Fruit fly (Drosophila melanogaster) whole organism, embryonic: ENCODE results near the gene MESR6.

Source experiments
- Adf1 ChIP-seq: fragments of 200-800 bp; sonication (Bioruptor generic); IDR thresholded peaks from 2 replicates; pipeline ENCODE4 v1.3.6; 2022; ENCODE audit warnings: missing biosample characterization, missing genetic modification characterization
- Atf3 ChIP-seq: fragments of 200-800 bp; sonication (Bioruptor generic); optimal IDR thresholded peaks from 3 replicates; lab custom pipeline; 2016; ENCODE audit warnings: missing biosample characterization, missing genetic modification characterization
- Blimp-1 ChIP-seq: fragments of 200-800 bp; sonication (Bioruptor generic); optimal IDR thresholded peaks from 3 replicates; lab custom pipeline; 2018; ENCODE audit warnings: missing biosample characterization, missing genetic modification characterization, mild to moderate bottlenecking, moderate library complexity, missing genetic modification reagents
- CG10147 ChIP-seq: fragments of 200-800 bp; sonication (Bioruptor generic); optimal IDR thresholded peaks from 2 replicates; lab custom pipeline; 2019; ENCODE audit warnings: missing biosample characterization, mild to moderate bottlenecking, missing genetic modification characterization, moderate library complexity
- CG10543 ChIP-seq: fragments of 200-800 bp; sonication (Bioruptor generic); optimal IDR thresholded peaks from 3 replicates; lab custom pipeline; 2017; ENCODE audit warnings: missing biosample characterization, mild to moderate bottlenecking, missing genetic modification characterization, moderate library complexity
- CG11247 ChIP-seq: fragments of 200-800 bp; sonication (Bioruptor generic); IDR thresholded peaks from 2 replicates; pipeline ENCODE4 v1.3.6; 2022; ENCODE audit warnings: missing biosample characterization, missing genetic modification characterization
- CG11723 ChIP-seq: fragments of 200-800 bp; sonication (Bioruptor generic); optimal IDR thresholded peaks from 2 replicates; lab custom pipeline; 2017; ENCODE audit warnings: missing biosample characterization, mild to moderate bottlenecking, missing genetic modification characterization
- CG12744 ChIP-seq: fragments of 200-800 bp; sonication (Bioruptor generic); optimal IDR thresholded peaks from 2 replicates; lab custom pipeline; 2016; ENCODE audit warnings: missing biosample characterization, missing genetic modification characterization
- CG15269 ChIP-seq: fragments of 200-800 bp; sonication (Bioruptor generic); optimal IDR thresholded peaks from 2 replicates; lab custom pipeline; 2018; ENCODE audit warnings: missing biosample characterization, mild to moderate bottlenecking, missing genetic modification characterization, moderate library complexity
- CG1529 ChIP-seq: fragments of 200-800 bp; sonication (Bioruptor generic); optimal IDR thresholded peaks from 3 replicates; lab custom pipeline; 2018; ENCODE audit warnings: missing biosample characterization, missing genetic modification characterization
- CG1603 ChIP-seq: fragments of 200-800 bp; sonication (Bioruptor generic); optimal IDR thresholded peaks from 2 replicates; lab custom pipeline; 2019; ENCODE audit warnings: missing biosample characterization, mild to moderate bottlenecking, missing genetic modification characterization, moderate library complexity
- CG16815 ChIP-seq: fragments of 200-800 bp; sonication (Bioruptor generic); optimal IDR thresholded peaks from 3 replicates; lab custom pipeline; 2017; ENCODE audit warnings: missing biosample characterization, mild to moderate bottlenecking, missing genetic modification characterization
- CG1832 ChIP-seq: fragments of 200-800 bp; sonication (Bioruptor generic); optimal IDR thresholded peaks from 2 replicates; lab custom pipeline; 2017; ENCODE audit warnings: missing biosample characterization, mild to moderate bottlenecking, missing genetic modification characterization, inconsistent platforms
- CG2129 ChIP-seq: fragments of 200-800 bp; sonication (Bioruptor generic); IDR thresholded peaks from 2 replicates; pipeline ENCODE4 v1.3.6; 2022; ENCODE audit warnings: missing biosample characterization, missing genetic modification characterization; ENCODE audit not compliant: partially characterized antibody
- CG30020 ChIP-seq: fragments of 200-800 bp; optimal IDR thresholded peaks from 2 replicates; lab custom pipeline; 2019; ENCODE audit warnings: missing biosample characterization, mild to moderate bottlenecking, missing genetic modification characterization, moderate library complexity
- CG3847 ChIP-seq: fragments of 200-800 bp; sonication (Bioruptor generic); IDR thresholded peaks from 2 replicates; pipeline ENCODE4 v1.3.6; 2022; ENCODE audit warnings: missing biosample characterization, missing genetic modification characterization
- CG4360 ChIP-seq: fragments of 200-800 bp; sonication (Bioruptor generic); IDR thresholded peaks from 2 replicates; pipeline ENCODE4 v1.3.6; 2022; ENCODE audit warnings: missing biosample characterization, missing genetic modification characterization
- CG43689 ChIP-seq: fragments of 200-800 bp; sonication (Bioruptor generic); IDR thresholded peaks from 2 replicates; pipeline ENCODE4 v1.3.6; 2022; ENCODE audit warnings: missing biosample characterization, missing genetic modification characterization
- CG6813 ChIP-seq: fragments of 200-800 bp; sonication (Bioruptor generic); optimal IDR thresholded peaks from 2 replicates; lab custom pipeline; 2017; ENCODE audit warnings: missing biosample characterization, missing genetic modification characterization, mild to moderate bottlenecking, moderate library complexity, missing genetic modification reagents
- Dad ChIP-seq: fragments of 200-800 bp; sonication (Bioruptor generic); optimal IDR thresholded peaks from 3 replicates; lab custom pipeline; 2016; ENCODE audit warnings: missing biosample characterization, missing genetic modification characterization
- Dfd ChIP-seq, 2 experiments: fragments of >200 bp; optimal IDR thresholded peaks; 2 replicates each; lab custom pipeline; 2017; ENCODE audit warnings: missing biosample characterization in 2 of 2, missing genetic modification characterization in 2 of 2
- Drgx ChIP-seq: fragments of 200-800 bp; sonication (Bioruptor generic); IDR thresholded peaks from 2 replicates; pipeline ENCODE4 v1.3.6; 2022; ENCODE audit warnings: missing biosample characterization, missing genetic modification characterization
- E2f2 ChIP-seq: fragments of 200-800 bp; sonication (Bioruptor generic); IDR thresholded peaks from 2 replicates; pipeline ENCODE4 v1.3.6; 2022; ENCODE audit warnings: missing biosample characterization, missing genetic modification characterization
- Fer3 ChIP-seq: fragments of 200-800 bp; sonication (Bioruptor generic); optimal IDR thresholded peaks from 2 replicates; lab custom pipeline; 2018; ENCODE audit warnings: missing biosample characterization, mild to moderate bottlenecking, missing genetic modification characterization, moderate library complexity
- Max ChIP-seq: fragments of 200-800 bp; sonication (Bioruptor generic); optimal IDR thresholded peaks from 2 replicates; lab custom pipeline; 2016; ENCODE audit warnings: missing biosample characterization, mild to moderate bottlenecking, missing genetic modification characterization
- Nf-YB ChIP-seq: fragments of 200-800 bp; sonication (Bioruptor generic); optimal IDR thresholded peaks from 3 replicates; lab custom pipeline; 2019; ENCODE audit warnings: missing biosample characterization, mild to moderate bottlenecking, missing genetic modification characterization, moderate library complexity
- Optix ChIP-seq: fragments of 200-800 bp; sonication (Bioruptor generic); IDR thresholded peaks from 3 replicates; pipeline ENCODE4 v1.3.6; 2022; ENCODE audit warnings: missing biosample characterization, missing genetic modification characterization
- Sox100B ChIP-seq: fragments of 200-800 bp; sonication (Bioruptor generic); optimal IDR thresholded peaks from 3 replicates; lab custom pipeline; 2018; ENCODE audit warnings: missing biosample characterization, mild to moderate bottlenecking, missing genetic modification characterization
- Spps ChIP-seq: fragments of 200-800 bp; sonication (Bioruptor generic); optimal IDR thresholded peaks from 2 replicates; lab custom pipeline; 2018; ENCODE audit warnings: missing biosample characterization, mild to moderate bottlenecking, missing genetic modification characterization
- Vsx1 ChIP-seq: fragments of 200-800 bp; sonication (Bioruptor generic); optimal IDR thresholded peaks from 2 replicates; lab custom pipeline; 2017; ENCODE audit warnings: missing biosample characterization, mild to moderate bottlenecking, missing genetic modification characterization, missing genetic modification reagents
- abd-A ChIP-seq: fragments of 200-800 bp; sonication (Bioruptor generic); optimal IDR thresholded peaks from 3 replicates; lab custom pipeline; 2019; ENCODE audit warnings: missing biosample characterization, mild to moderate bottlenecking, missing genetic modification characterization, moderate library complexity
- ara ChIP-seq: fragments of 200-800 bp; sonication (Bioruptor generic); IDR thresholded peaks from 2 replicates; pipeline ENCODE4 v1.3.6; 2022; ENCODE audit warnings: missing biosample characterization, missing genetic modification characterization
- ato ChIP-seq: fragments of 200-800 bp; sonication (Bioruptor generic); IDR thresholded peaks from 2 replicates; pipeline ENCODE4 v1.3.6; 2022; ENCODE audit warnings: missing biosample characterization, missing genetic modification characterization; ENCODE audit not compliant: partially characterized antibody
- caup ChIP-seq: fragments of 200-800 bp; sonication (Bioruptor generic); optimal IDR thresholded peaks from 3 replicates; lab custom pipeline; 2017; ENCODE audit warnings: missing biosample characterization, mild to moderate bottlenecking, missing genetic modification characterization, moderate library complexity; ENCODE audit not compliant: severe bottlenecking
- cg ChIP-seq: fragments of 200-800 bp; sonication (Bioruptor generic); optimal IDR thresholded peaks from 3 replicates; lab custom pipeline; 2019; ENCODE audit warnings: missing biosample characterization, mild to moderate bottlenecking, missing genetic modification characterization, moderate library complexity
- ci ChIP-seq: fragments of 200-800 bp; sonication (Bioruptor generic); IDR thresholded peaks from 3 replicates; pipeline ENCODE4 v1.3.6; 2022; ENCODE audit warnings: missing biosample characterization, missing genetic modification characterization
- croc ChIP-seq: fragments of 200-800 bp; sonication (Bioruptor generic); conservative IDR thresholded peaks from 3 replicates; pipeline ENCODE4 v1.3.6; 2022; ENCODE audit warnings: missing biosample characterization, missing genetic modification characterization
- dimm ChIP-seq: fragments of 200-800 bp; sonication (Bioruptor generic); IDR thresholded peaks from 2 replicates; pipeline ENCODE4 v1.3.6; 2022; ENCODE audit warnings: missing biosample characterization, missing genetic modification characterization
- gt ChIP-seq: fragments of 200-800 bp; sonication (Bioruptor generic); IDR thresholded peaks from 2 replicates; pipeline ENCODE4 v1.3.6; 2022; ENCODE audit warnings: missing biosample characterization, missing genetic modification characterization
- h ChIP-seq: fragments of >200 bp; optimal IDR thresholded peaks from 2 replicates; lab custom pipeline; 2017
- nerfin-1 ChIP-seq: fragments of 200-800 bp; sonication (Bioruptor generic); optimal IDR thresholded peaks from 3 replicates; lab custom pipeline; 2019; ENCODE audit warnings: missing biosample characterization, mild to moderate bottlenecking, missing genetic modification characterization, moderate library complexity
- pfk ChIP-seq: fragments of 200-800 bp; sonication (Bioruptor generic); optimal IDR thresholded peaks from 2 replicates; lab custom pipeline; 2018; ENCODE audit warnings: missing biosample characterization, mild to moderate bottlenecking, missing genetic modification characterization, moderate library complexity
- pnt ChIP-seq: fragments of 200-800 bp; sonication (Bioruptor generic); optimal IDR thresholded peaks from 3 replicates; lab custom pipeline; 2016; ENCODE audit warnings: missing biosample characterization, missing genetic modification characterization
- ranshi ChIP-seq: fragments of 200-800 bp; sonication (Bioruptor generic); IDR thresholded peaks from 2 replicates; pipeline ENCODE4 v1.3.6; 2022; ENCODE audit warnings: missing biosample characterization, missing genetic modification characterization
- ssp ChIP-seq: fragments of 200-800 bp; sonication (Bioruptor generic); IDR thresholded peaks from 2 replicates; pipeline ENCODE4 v1.3.6; 2022; ENCODE audit warnings: missing biosample characterization, missing genetic modification characterization
- tup ChIP-seq: fragments of 200-800 bp; sonication (Bioruptor generic); optimal IDR thresholded peaks from 2 replicates; lab custom pipeline; 2016; ENCODE audit warnings: missing biosample characterization, mild to moderate bottlenecking, missing genetic modification characterization, moderate library complexity
- tx ChIP-seq: fragments of 200-800 bp; sonication (Bioruptor generic); optimal IDR thresholded peaks from 2 replicates; lab custom pipeline; 2016; ENCODE audit warnings: missing biosample characterization, missing genetic modification characterization
- z ChIP-seq: fragments of 200-800 bp; sonication (Bioruptor generic); IDR thresholded peaks from 3 replicates; pipeline ENCODE4 v1.3.6; 2022; ENCODE audit warnings: missing biosample characterization, missing genetic modification characterization

Gene MESR6

DNA sequence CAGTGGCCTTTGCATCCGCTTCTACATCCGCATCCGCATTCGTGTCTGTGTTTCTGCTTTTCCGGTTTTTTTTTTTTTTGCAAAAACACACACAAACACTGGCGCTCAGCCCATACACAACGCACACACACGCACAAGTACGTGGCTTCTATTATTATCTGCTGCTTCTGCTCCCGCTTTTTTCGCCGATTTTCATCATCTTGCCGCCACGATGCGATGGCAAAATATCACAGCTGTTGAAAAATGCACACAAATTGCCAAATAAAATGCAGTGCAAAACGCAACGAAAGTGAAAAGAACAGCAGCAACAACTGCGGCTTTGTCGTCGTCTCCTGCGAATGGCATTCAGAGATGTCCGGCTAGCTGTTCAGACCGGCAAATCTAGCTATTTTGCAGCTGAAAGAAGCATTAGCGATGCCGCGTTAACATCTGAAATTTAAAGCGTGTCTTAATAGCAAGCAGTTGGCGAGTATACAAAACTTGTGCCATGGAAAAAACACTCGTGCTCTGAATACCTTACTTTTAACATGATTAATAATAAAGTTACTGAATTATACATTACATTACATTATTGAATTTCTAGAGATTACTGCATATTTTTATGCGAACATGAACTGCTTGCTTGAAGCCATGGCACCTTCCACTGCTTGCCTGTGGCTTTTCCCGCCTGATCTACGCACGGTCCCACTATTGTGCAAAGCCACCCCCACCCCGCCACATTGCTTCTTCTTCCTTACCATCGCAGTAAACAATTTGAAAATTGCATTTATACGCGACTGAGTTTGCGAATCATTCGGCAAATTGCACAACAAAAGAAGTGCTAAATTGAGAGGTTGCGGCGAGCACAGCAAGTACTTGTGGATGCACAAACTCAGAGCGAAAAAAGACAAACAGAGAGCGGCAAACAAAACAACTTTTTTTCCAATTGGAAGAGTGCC is 29.7 kb upstream of the MESR6 start, which contains the start of the genes Ugt316A1 and Sfxn2 (continued):
- TF ChIP-seq Blimp-1 (GFP tag; lab: Kevin White, UChicago) (peak; percentile 100), Spps (tag; lab: Kevin White, UChicago) (no peak), CG2129 (GFP tag; lab: Robert Waterston, UW) (no peak), Drgx (0 out of 2 replicates have a peak, but pooled peaks have one; percentile 25), ato (GFP tag; lab: Robert Waterston, UW) (no peak), cg (peak; percentile 89), Optix (GFP tag; lab: Robert Waterston, UW) (peak; percentile 51; the same call in 1 of the 3 replicates), h (lab: Kevin White, UChicago) (no peak), dimm (GFP tag; lab: Robert Waterston, UW) (no peak), Adf1 (no peak; the same call in 1 of the 2 replicates), Vsx1 (GFP tag; lab: Kevin White, UChicago) (no peak), CG4360 (GFP tag; lab: Robert Waterston, UW) (no peak), Fer3 (tag; lab: Kevin White, UChicago) (peak; percentile 1), E2f2 (GFP tag; lab: Robert Waterston, UW) (peak; percentile 64; the same call in 1 of the 2 replicates), tup (GFP tag; lab: Kevin White, UChicago) (peak; percentile 38), CG30020 (tag; lab: Kevin White, UChicago) (peak; percentile 11), pnt (peak; percentile 47), CG1529 (GFP tag; lab: Kevin White, UChicago) (no peak), CG11247 (GFP tag; lab: Robert Waterston, UW) (no peak), ssp (peak; percentile 39; the same call in 1 of the 2 replicates), gt (GFP tag; lab: Robert Waterston, UW) (no peak), CG12744 (peak; percentile 38), ci (peak; percentile 55), caup (no peak), CG43689 (GFP tag; lab: Robert Waterston, UW) (no peak), CG10147 (GFP tag; lab: Kevin White, UChicago) (peak; percentile 39), CG11723 (GFP tag; lab: Kevin White, UChicago) (peak; percentile 26), Sox100B (GFP tag; lab: Kevin White, UChicago) (no peak), CG10543 (GFP tag; lab: Kevin White, UChicago) (no peak), CG3847 (peak; percentile 70), z (GFP tag; lab: Robert Waterston, UW) (0 out of 3 replicates have a peak, but pooled peaks have one; percentile 21), croc (GFP tag; lab: Robert Waterston, UW) (no peak), Atf3 (GFP tag; lab: Kevin White, UChicago) (no peak), tx (GFP tag; lab: Kevin White, UChicago) (no peak), CG1832 (no peak), Max (GFP tag; lab: Kevin White, UChicago) (peak; percentile 68), CG1603 (peak; percentile 79), CG15269 (peak; percentile 2), Dfd (GFP tag; optimal IDR thresholded peaks at IDR 0.05; lab: Kevin White, UChicago) (peak in 1 of 2 experiments; percentile 92), pfk (GFP tag; lab: Kevin White, UChicago) (no peak), abd-A (tag; lab: Kevin White, UChicago) (no peak), nerfin-1 (tag; lab: Kevin White, UChicago) (no peak), CG16815 (GFP tag; lab: Kevin White, UChicago) (peak; percentile 3), Nf-YB (GFP tag; lab: Kevin White, UChicago) (no peak), ara (GFP tag; lab: Robert Waterston, UW) (no peak), ranshi (GFP tag; lab: Robert Waterston, UW) (0 out of 2 replicates have a peak, but pooled peaks have one; percentile 43), CG6813 (peak; percentile 12), Dad (GFP tag; lab: Kevin White, UChicago) (no peak)
